Worm (Caenorhabditis elegans) whole organism, young adult: ENCODE data around the gene cone-1.
A peak's percentile ranks its signal among the peaks of the same experiment; 100 is the strongest.

Experiments
- B0019.2 ChIP-seq: fragments of 200-800 bp; sonication (Bioruptor generic); conservative IDR thresholded peaks from 2 replicates; pipeline ENCODE4 v1.3.6; 2022; ENCODE audit warnings: missing genetic modification reagents, missing genetic modification characterization, missing compliant biosample characterization
- F22D6.2 ChIP-seq: sonication (generic microtip); optimal IDR thresholded peaks from 2 replicates; lab custom pipeline; 2016; ENCODE audit warnings: mild to moderate bottlenecking, missing genetic modification characterization, missing compliant biosample characterization
- F33H1.4 ChIP-seq: fragments of 200-800 bp; sonication (Bioruptor generic); IDR thresholded peaks from 2 replicates; pipeline ENCODE4 v1.3.6; 2022; ENCODE audit warnings: missing genetic modification reagents, missing genetic modification characterization, missing compliant biosample characterization
- F37B4.10 ChIP-seq: fragments of 200-800 bp; sonication (Bioruptor generic); IDR thresholded peaks from 2 replicates; pipeline ENCODE4 v1.3.6; 2022; ENCODE audit warnings: missing genetic modification characterization, missing compliant biosample characterization
- F39B2.1 ChIP-seq: fragments of 200-800 bp; sonication (Bioruptor generic); IDR thresholded peaks from 2 replicates; pipeline ENCODE4 v1.3.6; 2022; ENCODE audit warnings: missing genetic modification reagents, missing genetic modification characterization, missing compliant biosample characterization
- F55B11.4 ChIP-seq: sonication (generic microtip); optimal IDR thresholded peaks from 2 replicates; lab custom pipeline; 2016; ENCODE audit warnings: missing compliant biosample characterization, missing genetic modification characterization, borderline replicate concordance; ENCODE audit not compliant: insufficient read depth
- K12H6.12 ChIP-seq: fragments of 200-800 bp; sonication (Bioruptor generic); optimal IDR thresholded peaks from 2 replicates; lab custom pipeline; 2018; ENCODE audit warnings: mild to moderate bottlenecking, missing genetic modification characterization, missing compliant biosample characterization
- akir-1 ChIP-seq: fragments of 200-800 bp; sonication (Bioruptor generic); optimal IDR thresholded peaks from 2 replicates; lab custom pipeline; 2018; ENCODE audit warnings: mild to moderate bottlenecking, missing genetic modification characterization, moderate library complexity, missing compliant biosample characterization
- aptf-3 ChIP-seq: fragments of 200-800 bp; sonication (Bioruptor generic); IDR thresholded peaks from 2 replicates; pipeline ENCODE4 v1.3.6; 2022; ENCODE audit warnings: missing genetic modification characterization, missing compliant biosample characterization
- atf-7 ChIP-seq: sonication (generic microtip); optimal IDR thresholded peaks from 2 replicates; lab custom pipeline; 2017; ENCODE audit warnings: mild to moderate bottlenecking, missing genetic modification characterization, missing compliant biosample characterization
- bed-2 ChIP-seq: fragments of 200-800 bp; sonication (Bioruptor generic); IDR thresholded peaks from 2 replicates; pipeline ENCODE4 v1.3.6; 2022; ENCODE audit warnings: missing genetic modification reagents, missing genetic modification characterization, missing compliant biosample characterization
- ceh-100 ChIP-seq: fragments of 200-800 bp; sonication (Bioruptor generic); IDR thresholded peaks from 2 replicates; pipeline ENCODE4 v1.3.6; 2022; ENCODE audit warnings: missing genetic modification reagents, missing genetic modification characterization, missing compliant biosample characterization
- efl-1 ChIP-seq: fragments of 150-350 bp; optimal IDR thresholded peaks from 2 replicates; lab custom pipeline; 2014; ENCODE audit warnings: missing biosample characterization, missing genetic modification reagents, missing genetic modification characterization
- hmg-1.2 ChIP-seq: fragments of 200-800 bp; sonication (Bioruptor generic); IDR thresholded peaks from 2 replicates; pipeline ENCODE4 v1.3.6; 2022; ENCODE audit warnings: missing genetic modification reagents, missing genetic modification characterization, missing compliant biosample characterization
- hrde-1 ChIP-seq: sonication (generic microtip); optimal IDR thresholded peaks from 2 replicates; lab custom pipeline; 2016; ENCODE audit warnings: missing genetic modification characterization, mild to moderate bottlenecking, missing compliant biosample characterization, moderate library complexity, missing genotype, missing genetic modification reagents, borderline replicate concordance
- let-526 ChIP-seq: fragments of 200-800 bp; sonication (Bioruptor generic); IDR thresholded peaks from 2 replicates; pipeline ENCODE4 v1.3.6; 2022; ENCODE audit warnings: missing genetic modification reagents, missing genetic modification characterization, missing compliant biosample characterization
- lin-26 ChIP-seq: fragments of 200-800 bp; sonication (Bioruptor generic); IDR thresholded peaks from 2 replicates; pipeline ENCODE4 v1.3.6; 2022; ENCODE audit warnings: missing genetic modification reagents, missing genetic modification characterization, missing compliant biosample characterization
- lin-40 ChIP-seq: sonication (generic microtip); optimal IDR thresholded peaks from 2 replicates; lab custom pipeline; 2016; ENCODE audit warnings: missing genetic modification characterization, mild to moderate bottlenecking, missing compliant biosample characterization, missing genotype, missing genetic modification reagents
- lir-1 ChIP-seq: fragments of 200-800 bp; sonication (Bioruptor generic); conservative IDR thresholded peaks from 2 replicates; pipeline ENCODE4 v1.3.6; 2022; ENCODE audit warnings: missing genetic modification reagents, missing genetic modification characterization, missing compliant biosample characterization
- lsy-27 ChIP-seq: sonication (generic microtip); optimal IDR thresholded peaks from 2 replicates; lab custom pipeline; 2017; ENCODE audit warnings: missing genetic modification characterization, mild to moderate bottlenecking, missing compliant biosample characterization, antibody characterized with exemption, missing genotype, borderline replicate concordance; ENCODE audit not compliant: insufficient read depth
- mxl-1 ChIP-seq: sonication (generic microtip); optimal IDR thresholded peaks from 2 replicates; lab custom pipeline; 2016; ENCODE audit warnings: missing genetic modification characterization, missing compliant biosample characterization
- nfyb-1 ChIP-seq: fragments of 200-800 bp; sonication (Bioruptor generic); IDR thresholded peaks from 2 replicates; pipeline ENCODE4 v1.3.6; 2022; ENCODE audit warnings: missing genetic modification reagents, missing genetic modification characterization, missing compliant biosample characterization
- nhr-120 ChIP-seq: fragments of 200-800 bp; sonication (Bioruptor generic); IDR thresholded peaks from 2 replicates; pipeline ENCODE4 v1.3.6; 2022; ENCODE audit warnings: missing genetic modification characterization, missing compliant biosample characterization
- nhr-179 ChIP-seq: sonication (generic microtip); optimal IDR thresholded peaks from 2 replicates; lab custom pipeline; 2016; ENCODE audit warnings: mild to moderate bottlenecking, missing genetic modification characterization, missing compliant biosample characterization
- nhr-80 ChIP-seq: sonication (generic microtip); optimal IDR thresholded peaks from 2 replicates; lab custom pipeline; 2016; ENCODE audit warnings: missing genetic modification characterization, missing compliant biosample characterization
- pbrm-1 ChIP-seq: fragments of 200-800 bp; sonication (Bioruptor generic); IDR thresholded peaks from 2 replicates; pipeline ENCODE4 v1.3.6; 2022; ENCODE audit warnings: missing genetic modification reagents, missing genetic modification characterization, missing compliant biosample characterization
- pha-4 ChIP-seq: fragments of 150-350 bp; sonication (generic microtip); optimal IDR thresholded peaks from 2 replicates; lab custom pipeline; 2014; ENCODE audit warnings: missing biosample characterization, missing genetic modification reagents, missing genetic modification characterization
- rpc-1 ChIP-seq, 2 experiments: fragments of 150-350 bp in 1 of 2; sonication (generic microtip) in 1 of 2; optimal IDR thresholded peaks; 2 replicates each; lab custom pipeline; 2014 to 2018; ENCODE audit warnings: missing biosample characterization in 1 of 2, missing genetic modification characterization in 1 of 2, missing genetic modification reagents in 1 of 2, missing genotype in 1 of 2
- zfh-2 ChIP-seq: fragments of 200-800 bp; sonication (Bioruptor generic); conservative IDR thresholded peaks from 2 replicates; pipeline ENCODE4 v1.3.6; 2022; ENCODE audit warnings: missing genetic modification reagents, missing genetic modification characterization, missing compliant biosample characterization
- zim-3 ChIP-seq: sonication (generic microtip); optimal IDR thresholded peaks from 2 replicates; lab custom pipeline; 2017; ENCODE audit warnings: mild to moderate bottlenecking, missing genetic modification characterization, moderate library complexity, missing compliant biosample characterization
- ztf-22 ChIP-seq: fragments of 200-800 bp; sonication (Bioruptor generic); optimal IDR thresholded peaks from 2 replicates; lab custom pipeline; 2018; ENCODE audit warnings: mild to moderate bottlenecking, missing genetic modification characterization, moderate library complexity, missing compliant biosample characterization
- ztf-26 ChIP-seq: sonication (generic microtip); optimal IDR thresholded peaks from 2 replicates; lab custom pipeline; 2017; ENCODE audit warnings: missing genetic modification characterization, missing compliant biosample characterization
- ztf-3 ChIP-seq: fragments of 200-800 bp; sonication (Bioruptor generic); optimal IDR thresholded peaks from 2 replicates; lab custom pipeline; 2018; ENCODE audit warnings: mild to moderate bottlenecking, missing genetic modification characterization, missing compliant biosample characterization

The cone-1 gene

DNA sequence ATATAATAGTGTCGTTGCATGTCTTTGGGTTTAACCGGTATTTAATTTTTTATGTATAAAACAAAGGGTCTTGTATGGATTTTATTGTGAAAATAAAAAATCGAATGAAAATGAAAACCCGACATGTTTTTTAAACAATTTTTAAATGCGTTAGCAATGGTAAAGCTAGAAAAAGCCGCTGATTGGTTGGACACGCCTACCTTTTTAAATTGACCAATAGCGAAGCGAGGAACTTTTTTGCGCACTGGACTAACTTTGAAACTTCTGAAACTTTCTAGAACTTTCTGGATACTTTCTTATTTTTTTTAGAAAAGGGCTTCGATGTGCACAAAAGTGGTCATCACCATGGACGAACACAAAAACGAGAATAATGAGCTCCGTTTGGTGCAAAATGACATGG is 15.9 kb downstream of the cone-1 start (continued):
- no peak for TF ChIP-seq lsy-27 (tag; lab: Kevin White, UChicago)

DNA sequence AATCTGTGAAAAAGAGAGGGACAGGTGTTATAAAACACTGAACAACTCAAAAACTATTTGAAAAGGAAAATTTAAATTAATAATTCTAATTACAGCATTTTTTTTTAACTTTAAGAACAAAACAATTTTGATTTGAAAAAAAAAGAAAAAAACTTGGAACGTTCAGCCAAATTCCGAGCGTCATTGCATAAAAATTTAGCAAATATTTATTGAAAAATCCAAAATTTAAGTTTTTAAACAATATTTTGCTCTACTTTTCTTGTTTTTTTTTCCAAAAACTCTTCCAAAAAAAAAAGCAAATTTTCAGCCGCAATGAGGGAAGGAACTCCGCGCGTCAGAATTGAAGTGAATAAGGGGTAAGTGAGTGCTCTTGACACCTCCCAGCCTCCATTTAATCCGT is 19.2 kb downstream of the cone-1 start, which contains the start of gene feh-1:
feh-1 (plus strand) TSS at position 301 of the 400 bp plus-strand sequence.
- TF ChIP-seq K12H6.12 (tag; lab: Kevin White, UChicago) (no peak), F33H1.4 (GFP tag; lab: Robert Waterston, UW) (no peak), rpc-1 (optimal IDR thresholded peaks at IDR 0.05; lab: Kevin White, UChicago) (no peak), rpc-1 (tag; optimal IDR thresholded peaks at IDR 0.05; lab: Kevin White, UChicago) (no peak), F39B2.1 (GFP tag; lab: Robert Waterston, UW) (no peak), F22D6.2 (no peak)

DNA sequence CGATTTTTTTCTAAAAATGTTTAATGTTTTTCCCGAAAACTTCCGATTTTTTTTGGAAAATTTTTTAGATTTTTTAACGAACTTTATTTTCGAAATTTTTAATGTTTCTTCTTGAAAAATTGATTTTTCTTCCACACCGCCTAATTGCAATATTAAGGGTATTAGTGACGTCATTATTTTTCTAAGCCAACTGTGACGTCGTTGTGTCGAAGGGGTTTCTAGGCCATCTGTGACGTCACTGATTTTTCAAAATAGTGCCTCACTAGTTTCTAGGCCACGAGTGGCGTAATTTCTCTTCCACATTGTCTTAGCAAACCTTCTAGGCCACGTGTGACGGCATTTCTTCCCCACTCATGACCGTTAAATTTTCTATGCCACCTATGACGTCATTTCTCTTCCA is 21.6 kb downstream of the cone-1 start:
- no peak for TF ChIP-seq lsy-27 (tag; lab: Kevin White, UChicago)
- TF ChIP-seq atf-7 (tag; lab: Kevin White, UChicago): peak; percentile 4
- no peak for TF ChIP-seq ztf-26 (tag; lab: Kevin White, UChicago)
- TF ChIP-seq, all 124 proteins: peak for 1

DNA sequence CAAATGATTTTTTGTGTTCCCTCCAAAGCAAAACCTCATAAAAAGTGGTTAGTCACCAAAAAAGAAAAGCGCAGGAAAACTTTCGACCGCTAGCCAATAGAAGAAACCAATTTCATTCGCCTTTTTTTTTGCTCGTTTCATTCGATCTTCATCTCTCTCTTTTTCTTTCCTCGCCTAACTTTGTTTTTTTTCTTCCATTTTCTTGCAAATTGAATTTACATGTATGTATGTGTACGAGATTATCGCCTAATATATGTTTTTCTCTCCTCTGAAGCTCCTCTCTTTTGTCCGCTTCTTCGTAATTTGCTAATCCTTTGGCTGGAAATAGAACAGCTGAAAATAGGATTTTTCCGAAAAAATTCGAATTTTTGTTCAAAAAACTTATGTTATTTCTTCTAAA is 22.0 kb downstream of the cone-1 start:
- TF ChIP-seq aptf-3 (GFP tag; lab: Robert Waterston, UW) (no peak), ceh-100 (GFP tag; lab: Robert Waterston, UW) (no peak), hrde-1 (tag; lab: Kevin White, UChicago) (no peak), let-526 (no peak), zim-3 (tag; lab: Kevin White, UChicago) (no peak), nhr-179 (tag; lab: Kevin White, UChicago) (no peak), mxl-1 (no peak), F22D6.2 (no peak), pbrm-1 (GFP tag; lab: Robert Waterston, UW) (no peak), efl-1 (GFP tag; lab: Kevin White, UChicago) (no peak), F37B4.10 (no peak), B0019.2 (GFP tag; lab: Robert Waterston, UW) (no peak), pha-4 (tag; lab: Kevin White, UChicago) (no peak), nhr-80 (tag; lab: Kevin White, UChicago) (no peak), lin-40 (tag; lab: Kevin White, UChicago) (no peak), F55B11.4 (tag; lab: Kevin White, UChicago) (no peak), ztf-3 (GFP tag; lab: Kevin White, UChicago) (no peak), bed-2 (GFP tag; lab: Robert Waterston, UW) (no peak), ztf-22 (GFP tag; lab: Kevin White, UChicago) (no peak)

DNA sequence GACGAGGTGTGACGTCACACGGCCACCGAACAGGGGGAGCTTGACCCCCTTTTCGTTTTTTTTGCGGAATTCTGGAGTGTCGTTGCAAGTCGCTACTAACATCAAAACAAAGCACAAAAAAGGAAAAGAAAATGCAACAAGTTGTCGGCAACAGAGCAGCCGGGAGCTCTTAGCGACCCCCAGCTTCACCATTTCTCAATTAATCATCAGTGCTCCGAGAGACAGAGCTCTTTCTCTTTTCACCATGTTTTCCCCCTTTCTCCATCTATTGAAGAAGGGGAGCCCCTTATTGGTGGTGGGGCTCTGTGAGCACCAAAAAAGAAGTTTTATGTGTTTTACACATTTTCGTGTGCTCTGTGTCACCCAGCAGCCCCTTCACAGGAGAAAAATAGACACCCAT is 23.2 kb downstream of the cone-1 start:
- no peak for TF ChIP-seq lir-1 (GFP tag; lab: Robert Waterston, UW)
- 0 out of 2 replicates have a peak, but pooled peaks have one; percentile 17 for TF ChIP-seq zfh-2

DNA sequence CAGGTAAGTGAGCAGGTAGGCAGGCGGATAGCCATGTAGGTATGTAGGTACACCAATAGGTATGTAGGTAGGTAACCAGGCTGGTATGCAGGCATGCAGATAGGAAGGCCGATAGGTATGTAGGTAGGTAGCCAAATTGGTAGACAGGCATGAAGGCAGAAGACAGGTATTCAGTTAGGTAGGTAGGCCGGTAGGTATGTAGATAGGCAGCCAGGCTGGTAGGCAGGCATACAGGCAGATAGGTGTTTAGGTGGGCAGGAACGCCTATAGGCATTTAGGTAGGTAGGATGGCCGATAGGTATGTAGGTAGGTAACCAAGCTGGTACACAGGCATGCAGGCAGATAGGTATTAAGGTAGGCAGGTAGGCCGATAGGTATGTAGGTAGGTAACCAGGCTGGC is 30.4 kb downstream of the cone-1 start:
- TF ChIP-seq hmg-1.2 (0 out of 2 replicates have a peak, but pooled peaks have one; percentile 6), akir-1 (GFP tag; lab: Kevin White, UChicago) (no peak), nhr-120 (GFP tag; lab: Robert Waterston, UW) (0 out of 2 replicates have a peak, but pooled peaks have one; percentile 12), nfyb-1 (GFP tag; lab: Robert Waterston, UW) (peak; percentile 64; the same call in 1 of the 2 replicates), lin-26 (0 out of 2 replicates have a peak, but pooled peaks have one; percentile 55)
